Worm (Caenorhabditis elegans) whole organism, mixed stage, embryonic: Measurements from ENCODE around the gene snb-6.

Experiments used
- drap-1 ChIP-seq: fragments of 200-800 bp; sonication (Bioruptor generic); optimal IDR thresholded peaks from 3 replicates; lab custom pipeline; 2018; ENCODE audit warnings: mild to moderate bottlenecking, missing genetic modification characterization, missing compliant biosample characterization
- nhr-12 ChIP-seq: fragments of 150-350 bp; optimal IDR thresholded peaks from 2 replicates; lab custom pipeline; 2014; ENCODE audit warnings: missing biosample characterization, missing genetic modification characterization
- snpc-4 ChIP-seq: fragments of 150-350 bp; optimal IDR thresholded peaks from 2 replicates; lab custom pipeline; 2014; ENCODE audit warnings: missing biosample characterization, missing genetic modification characterization

- no peak for TF ChIP-seq nhr-12 (tag; lab: Kevin White, UChicago)
- no peak for TF ChIP-seq snpc-4
- TF ChIP-seq drap-1 (GFP tag; lab: Kevin White, UChicago) = no peak
Measured at ce11 chrII:8866844-8867243, 7.3 kb upstream of the snb-6 start.
